Worm (Caenorhabditis elegans): ENCODE results near the gene C32B5.7.
"Not testable (repeated sequence)": the region's sequence is repeated elsewhere in the genome, so short reads cannot be mapped to it uniquely, and the experiment has no call there.

The C32B5.7 gene

DNA sequence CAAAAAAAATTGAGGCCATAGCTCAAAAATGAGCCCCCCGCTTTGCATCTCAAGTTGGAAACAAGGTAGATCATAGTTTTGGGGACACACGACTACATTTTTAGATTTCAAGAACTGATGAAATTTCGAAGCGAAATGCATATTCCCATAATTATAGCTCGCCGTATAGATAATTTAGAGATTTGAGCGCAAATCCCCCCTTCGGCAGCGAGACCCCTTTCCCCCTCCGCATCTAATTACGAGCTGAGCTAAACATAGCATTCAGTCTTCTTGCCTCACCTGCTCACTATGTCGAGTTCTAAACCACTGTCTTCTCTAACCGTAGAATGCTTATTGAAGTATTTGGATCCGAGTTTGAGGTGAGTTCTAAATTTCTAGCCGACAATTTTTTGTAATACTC, 18.8 kb downstream of the C32B5.7 start, which contains the start of the genes fbxc-17 and fbxc-15:
TSS of gene fbxc-17 (minus strand) at position 101 of the 400 bp plus-strand sequence.
TSS of gene fbxc-15 (plus strand) at position 289 of the 400 bp plus-strand sequence.
- TF ChIP-seq scrt-1 (GFP tag; IDR thresholded peaks at IDR 0.05) = no peak
- TF ChIP-seq tra-4 (tag; optimal IDR thresholded peaks at IDR 0.05) = no peak
- no peak for TF ChIP-seq ceh-13 (GFP tag; optimal IDR thresholded peaks at IDR 0.05)
- TF ChIP-seq hnd-1 (tag; optimal IDR thresholded peaks at IDR 0.05) = no peak
- no peak for TF ChIP-seq sea-1 (GFP tag; conservative IDR thresholded peaks at IDR 0.05)
- TF ChIP-seq B0310.2 (tag; optimal IDR thresholded peaks at IDR 0.05) = no peak
- no peak for TF ChIP-seq flt-1 (GFP tag; IDR thresholded peaks at IDR 0.05)
- no peak for TF ChIP-seq tbx-37 (GFP tag; conservative IDR thresholded peaks at IDR 0.05)

DNA sequence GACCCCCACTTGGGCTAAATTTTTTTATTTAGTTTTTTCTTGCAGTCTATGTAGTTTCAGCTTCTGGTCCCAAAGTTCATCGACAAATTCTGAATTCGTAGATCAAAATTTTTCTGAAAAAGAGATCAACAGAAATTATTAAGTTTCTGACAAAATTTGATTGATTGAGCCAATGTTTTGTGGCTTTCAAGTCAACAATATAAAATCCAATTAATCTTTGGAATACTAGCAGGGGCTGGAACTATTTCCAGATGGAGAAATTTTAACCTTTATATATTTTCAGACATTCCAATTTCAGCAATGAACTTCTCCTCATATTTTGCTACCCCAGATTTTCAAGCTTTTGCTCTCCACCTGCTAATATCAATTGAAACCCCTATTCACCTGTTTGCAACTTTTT, 22.5 kb downstream of the C32B5.7 start, which contains the start of gene srh-274:
TSS of gene srh-274 (plus strand) at position 301 of the 400 bp plus-strand sequence.
- no peak for TF ChIP-seq pes-1 (GFP tag; IDR thresholded peaks at IDR 0.05)
- no peak for TF ChIP-seq flt-1 (GFP tag; IDR thresholded peaks at IDR 0.05)
- TF ChIP-seq tbx-37 (GFP tag; conservative IDR thresholded peaks at IDR 0.05) = no peak
- TF ChIP-seq aly-1 (tag; optimal IDR thresholded peaks at IDR 0.05) = no peak
- TF ChIP-seq sea-1 (GFP tag; conservative IDR thresholded peaks at IDR 0.05) = no peak
- no peak for TF ChIP-seq ama-1 (optimal IDR thresholded peaks at IDR 0.05)
- TF ChIP-seq scrt-1 (GFP tag; IDR thresholded peaks at IDR 0.05) = no peak
- TF ChIP-seq hnd-1 (tag; optimal IDR thresholded peaks at IDR 0.05) = no peak
- no peak for TF ChIP-seq ets-7 (tag; optimal IDR thresholded peaks at IDR 0.05)
- no peak for TF ChIP-seq tbx-11 (GFP tag; IDR thresholded peaks at IDR 0.05)
- no peak for TF ChIP-seq hmg-4 (GFP tag; optimal IDR thresholded peaks at IDR 0.05)
- no peak for TF ChIP-seq ceh-36 (tag; optimal IDR thresholded peaks at IDR 0.05)
- no peak for TF ChIP-seq hmbx-1 (tag; optimal IDR thresholded peaks at IDR 0.05)
- no peak for TF ChIP-seq ceh-13 (GFP tag; optimal IDR thresholded peaks at IDR 0.05)
- TF ChIP-seq tra-4 (tag; optimal IDR thresholded peaks at IDR 0.05) = no peak
- TF ChIP-seq B0310.2 (tag; optimal IDR thresholded peaks at IDR 0.05) = no peak
- no peak for TF ChIP-seq F13C5.2 (tag; optimal IDR thresholded peaks at IDR 0.05)

DNA sequence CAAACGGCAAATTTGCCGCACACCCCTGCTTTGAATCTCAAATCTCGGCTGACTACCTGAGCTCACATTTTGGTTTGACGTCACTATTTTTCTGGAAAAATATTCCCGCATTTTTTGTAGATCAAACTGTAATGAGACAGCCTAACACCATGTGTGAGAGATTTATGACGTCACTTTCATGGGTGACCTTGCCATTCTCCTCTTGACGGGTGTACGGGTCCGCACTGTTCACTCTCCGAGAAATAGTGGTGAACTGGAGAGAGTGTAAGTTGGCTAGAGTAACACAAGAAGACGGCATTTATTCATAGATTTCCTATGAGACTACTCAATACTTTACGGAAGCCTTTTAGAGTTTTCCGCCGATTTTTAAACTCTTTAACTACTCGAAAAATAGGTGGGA, 25.4 kb downstream of the C32B5.7 start, which contains the start of gene fbxc-40:
TSS of gene fbxc-40 (plus strand) at position 301 of the 400 bp plus-strand sequence.
- not testable (repeated sequence) for TF ChIP-seq aly-1 (tag; optimal IDR thresholded peaks at IDR 0.05); ets-7 (tag; optimal IDR thresholded peaks at IDR 0.05); tbx-37 (GFP tag; conservative IDR thresholded peaks at IDR 0.05)

DNA sequence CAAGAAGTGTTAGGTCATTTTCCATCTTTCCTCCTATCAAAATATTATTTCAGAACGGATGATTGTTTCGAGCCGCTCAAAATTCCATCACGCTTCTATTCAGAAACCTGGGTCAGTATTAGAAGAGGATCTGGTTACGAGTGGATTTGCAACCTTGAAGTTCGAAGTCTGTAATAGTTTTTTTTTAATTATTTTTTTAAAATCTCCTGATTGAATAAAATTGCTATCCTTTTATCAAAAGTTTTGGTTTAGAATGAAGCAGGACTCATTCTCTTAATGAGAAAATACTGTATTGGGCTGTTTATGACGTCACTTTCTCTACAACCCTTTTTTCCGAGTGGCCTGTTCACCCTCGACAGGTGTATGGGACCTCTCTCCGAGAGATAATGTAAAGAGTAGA, 28.1 kb downstream of the C32B5.7 start, which contains the start of gene fbxc-39:
TSS of gene fbxc-39 (plus strand) at position 301 of the 400 bp plus-strand sequence.
- no peak for TF ChIP-seq ets-7 (tag; optimal IDR thresholded peaks at IDR 0.05)
- TF ChIP-seq hmg-4 (GFP tag; optimal IDR thresholded peaks at IDR 0.05) = no peak
- no peak for TF ChIP-seq ceh-13 (GFP tag; optimal IDR thresholded peaks at IDR 0.05)
- TF ChIP-seq B0310.2 (tag; optimal IDR thresholded peaks at IDR 0.05) = no peak
- TF ChIP-seq aly-1 (tag; optimal IDR thresholded peaks at IDR 0.05) = no peak
- TF ChIP-seq sea-1 (GFP tag; conservative IDR thresholded peaks at IDR 0.05) = no peak
- no peak for TF ChIP-seq scrt-1 (GFP tag; IDR thresholded peaks at IDR 0.05)
- TF ChIP-seq hmbx-1 (tag; optimal IDR thresholded peaks at IDR 0.05) = no peak
- no peak for TF ChIP-seq ama-1 (optimal IDR thresholded peaks at IDR 0.05)
- TF ChIP-seq hnd-1 (tag; optimal IDR thresholded peaks at IDR 0.05) = no peak

DNA sequence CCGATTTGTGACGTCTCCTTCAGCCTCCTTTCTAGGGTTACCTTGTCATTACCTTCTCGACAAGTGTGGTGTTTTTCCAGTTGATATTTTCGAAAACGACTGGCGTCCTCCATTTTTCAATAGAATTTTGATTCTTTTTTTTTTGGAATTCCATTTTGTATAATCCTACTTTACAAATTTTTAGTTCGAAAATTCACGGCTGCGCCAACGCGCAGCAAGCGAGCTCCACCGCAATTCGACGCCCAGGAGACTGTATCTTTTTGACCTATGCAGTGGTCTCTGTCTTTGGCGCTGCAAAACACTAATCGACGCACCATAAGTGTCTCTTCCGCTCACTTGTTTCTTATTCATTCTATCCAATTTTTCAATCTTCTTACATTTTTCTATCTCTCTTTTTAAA, 31.0 kb downstream of the C32B5.7 start, which contains the start of gene fbxc-42:
TSS of gene fbxc-42 (plus strand) at position 301 of the 400 bp plus-strand sequence.
- TF ChIP-seq tbx-11 (GFP tag; IDR thresholded peaks at IDR 0.05) (no peak), ets-7 (tag; optimal IDR thresholded peaks at IDR 0.05) (no peak)

DNA sequence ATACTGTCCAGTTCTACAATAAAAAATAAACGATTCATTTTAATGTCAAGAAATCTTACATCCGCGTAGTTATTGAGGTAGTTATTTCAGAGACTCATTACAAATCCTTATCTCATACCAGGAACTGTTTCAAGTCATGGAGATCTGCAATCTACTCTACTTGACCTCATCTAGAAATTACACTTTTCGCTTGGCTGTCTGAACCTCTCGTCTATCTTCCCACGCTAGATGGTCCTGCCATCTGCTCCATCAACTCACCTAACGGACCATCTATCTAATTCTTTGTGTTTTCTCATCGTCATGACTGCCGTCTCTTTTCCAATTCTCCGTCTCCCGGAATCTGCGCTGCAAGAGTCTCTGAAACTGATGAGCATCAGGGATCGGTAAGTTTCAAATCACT, 33.9 kb downstream of the C32B5.7 start, which contains the start of gene F45D11.7:
TSS of gene F45D11.7 (plus strand) at position 301 of the 400 bp plus-strand sequence.
- TF ChIP-seq hmg-4 (GFP tag; optimal IDR thresholded peaks at IDR 0.05); hmbx-1 (tag; optimal IDR thresholded peaks at IDR 0.05); pes-1 (GFP tag; IDR thresholded peaks at IDR 0.05): not testable (repeated sequence)

DNA sequence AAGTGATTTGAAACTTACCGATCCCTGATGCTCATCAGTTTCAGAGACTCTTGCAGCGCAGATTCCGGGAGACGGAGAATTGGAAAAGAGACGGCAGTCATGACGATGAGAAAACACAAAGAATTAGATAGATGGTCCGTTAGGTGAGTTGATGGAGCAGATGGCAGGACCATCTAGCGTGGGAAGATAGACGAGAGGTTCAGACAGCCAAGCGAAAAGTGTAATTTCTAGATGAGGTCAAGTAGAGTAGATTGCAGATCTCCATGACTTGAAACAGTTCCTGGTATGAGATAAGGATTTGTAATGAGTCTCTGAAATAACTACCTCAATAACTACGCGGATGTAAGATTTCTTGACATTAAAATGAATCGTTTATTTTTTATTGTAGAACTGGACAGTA, 35.8 kb downstream of the C32B5.7 start, which contains the start of gene F45D11.11:
TSS of gene F45D11.11 (minus strand) at position 101 of the 400 bp plus-strand sequence.
- TF ChIP-seq ceh-13 (GFP tag; optimal IDR thresholded peaks at IDR 0.05); sea-1 (GFP tag; conservative IDR thresholded peaks at IDR 0.05); hmg-4 (GFP tag; optimal IDR thresholded peaks at IDR 0.05): not testable (repeated sequence)

DNA sequence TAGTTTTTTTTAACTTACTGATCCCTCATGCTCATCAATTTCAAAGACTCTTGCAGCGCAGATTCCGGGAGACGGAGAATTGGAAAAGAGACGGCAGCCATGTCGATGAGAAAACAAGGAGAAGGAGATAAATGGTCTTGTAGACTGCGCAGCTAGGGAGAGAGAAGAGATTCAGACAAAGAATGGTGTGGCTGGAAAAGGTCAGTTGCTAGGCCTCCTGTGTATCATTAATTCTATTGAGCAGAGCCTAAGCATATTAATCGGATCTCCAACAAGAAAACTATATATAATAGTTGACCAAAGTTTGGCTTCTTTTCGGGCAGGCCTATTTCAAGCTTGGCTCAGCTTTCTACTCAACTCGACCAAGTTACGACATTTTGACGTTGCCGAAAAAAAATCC, 39.2 kb downstream of the C32B5.7 start, which contains the start of gene fbxb-29:
TSS of gene fbxb-29 (minus strand) at position 101 of the 400 bp plus-strand sequence.
- no peak for TF ChIP-seq aly-1 (tag; optimal IDR thresholded peaks at IDR 0.05)
- no peak for TF ChIP-seq hmbx-1 (tag; optimal IDR thresholded peaks at IDR 0.05)
- TF ChIP-seq scrt-1 (GFP tag; IDR thresholded peaks at IDR 0.05) = no peak
- no peak for TF ChIP-seq tbx-37 (GFP tag; conservative IDR thresholded peaks at IDR 0.05)
- TF ChIP-seq F13C5.2 (tag; optimal IDR thresholded peaks at IDR 0.05) = no peak
- TF ChIP-seq hmg-4 (GFP tag; optimal IDR thresholded peaks at IDR 0.05) = no peak
- no peak for TF ChIP-seq ets-7 (tag; optimal IDR thresholded peaks at IDR 0.05)
- TF ChIP-seq hnd-1 (tag; optimal IDR thresholded peaks at IDR 0.05) = no peak

DNA sequence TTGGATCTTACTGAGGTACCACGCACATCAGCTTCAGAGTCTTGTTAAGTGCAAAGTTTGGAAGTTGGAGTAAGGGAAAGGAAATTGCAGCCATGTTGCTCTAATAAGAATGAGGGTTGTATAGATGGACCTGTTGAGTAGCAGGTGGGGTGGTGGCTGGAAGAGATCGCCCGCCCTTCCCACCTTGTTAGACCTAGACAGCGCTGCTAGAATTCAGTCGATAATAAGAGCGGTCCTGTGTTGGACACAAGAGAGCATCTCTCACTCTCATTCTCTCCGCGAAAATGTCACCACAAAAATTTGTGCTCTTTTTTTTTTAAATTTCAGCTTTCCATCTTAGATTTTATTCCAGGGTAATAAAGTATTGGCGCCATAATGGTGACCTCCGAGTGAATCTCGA, 41.0 kb downstream of the C32B5.7 start, which contains the start of the genes fbxb-30 and F45D11.5:
TSS of gene fbxb-30 (minus strand) at position 101 of the 400 bp plus-strand sequence.
TSS of gene F45D11.5 (plus strand) at position 352 of the 400 bp plus-strand sequence.
- TF ChIP-seq F13C5.2 (tag; optimal IDR thresholded peaks at IDR 0.05) (no peak), ceh-13 (GFP tag; optimal IDR thresholded peaks at IDR 0.05) (no peak), hmg-4 (GFP tag; optimal IDR thresholded peaks at IDR 0.05) (no peak), hmbx-1 (tag; optimal IDR thresholded peaks at IDR 0.05) (no peak), ets-7 (tag; optimal IDR thresholded peaks at IDR 0.05) (no peak)

Measured in whole organism, early embryonic.